Worm (Caenorhabditis elegans) whole organism, L2 larva: Measurements from ENCODE around the gene C33D9.10.

ENCODE experiments used
- C34F6.9 ChIP-seq: fragments of 150-350 bp; optimal IDR thresholded peaks from 2 replicates; lab custom pipeline; 2014; ENCODE audit warnings: missing biosample characterization, missing genetic modification characterization
- F13H6.1 ChIP-seq: sonication (generic microtip); optimal IDR thresholded peaks from 2 replicates; lab custom pipeline; 2016; ENCODE audit warnings: missing genetic modification characterization, missing compliant biosample characterization
- R02D3.7 ChIP-seq: fragments of 150-350 bp; optimal IDR thresholded peaks from 2 replicates; lab custom pipeline; 2014; ENCODE audit warnings: missing biosample characterization, missing genetic modification characterization
- Y55F3AM.14 ChIP-seq: fragments of 200-800 bp; sonication (Bioruptor generic); optimal IDR thresholded peaks from 2 replicates; lab custom pipeline; 2018; ENCODE audit warnings: mild to moderate bottlenecking, missing genetic modification characterization, missing compliant biosample characterization
- ZK546.5 ChIP-seq: sonication (generic microtip); optimal IDR thresholded peaks from 2 replicates; lab custom pipeline; 2017; ENCODE audit warnings: missing biosample characterization, missing genetic modification characterization
- alr-1 ChIP-seq: fragments of 150-350 bp; optimal IDR thresholded peaks from 2 replicates; lab custom pipeline; 2014; ENCODE audit warnings: missing biosample characterization, missing genetic modification characterization
- aly-2 ChIP-seq: fragments of 150-350 bp; optimal IDR thresholded peaks from 2 replicates; lab custom pipeline; 2014; ENCODE audit warnings: missing biosample characterization, missing genetic modification characterization
- ama-1 ChIP-seq: fragments of 150-350 bp; optimal IDR thresholded peaks from 2 replicates; lab custom pipeline; 2018; ENCODE audit warnings: inconsistent platforms
- blmp-1 ChIP-seq: sonication (generic microtip); optimal IDR thresholded peaks from 2 replicates; lab custom pipeline; 2017; ENCODE audit warnings: missing genetic modification characterization, mild to moderate bottlenecking, missing compliant biosample characterization, antibody characterized with exemption, moderate library complexity; ENCODE audit not compliant: insufficient read depth
- ceh-16 ChIP-seq: fragments of 150-350 bp; optimal IDR thresholded peaks from 2 replicates; lab custom pipeline; 2014; ENCODE audit warnings: missing biosample characterization, missing genetic modification characterization
- egl-27 ChIP-seq: sonication (generic microtip); optimal IDR thresholded peaks from 3 replicates; lab custom pipeline; 2017; ENCODE audit warnings: missing biosample characterization, missing genetic modification reagents, missing genetic modification characterization
- elt-1 ChIP-seq: fragments of 150-350 bp; optimal IDR thresholded peaks from 2 replicates; lab custom pipeline; 2014; ENCODE audit warnings: missing biosample characterization, missing genetic modification characterization
- gmeb-1 ChIP-seq: fragments of 150-350 bp; optimal IDR thresholded peaks from 2 replicates; lab custom pipeline; 2014; ENCODE audit warnings: missing biosample characterization, missing genetic modification characterization
- lin-11 ChIP-seq: fragments of 150-350 bp; sonication (generic microtip); optimal IDR thresholded peaks from 2 replicates; lab custom pipeline; 2014; ENCODE audit warnings: missing biosample characterization, missing genetic modification characterization, inconsistent platforms, mixed read lengths
- lin-13 ChIP-seq: fragments of 150-350 bp; optimal IDR thresholded peaks from 2 replicates; lab custom pipeline; 2014; ENCODE audit warnings: missing biosample characterization, missing genetic modification reagents, missing genetic modification characterization
- lsy-2 ChIP-seq, 2 experiments: fragments of 150-350 bp in 1 of 2; sonication (generic microtip) in 1 of 2; optimal IDR thresholded peaks; 2 replicates each; lab custom pipeline; 2014 to 2017; ENCODE audit warnings: missing biosample characterization in 2 of 2, missing genetic modification characterization in 2 of 2
- mab-5 ChIP-seq: fragments of 150-350 bp; optimal IDR thresholded peaks from 2 replicates; lab custom pipeline; 2014; ENCODE audit warnings: missing biosample characterization, missing genetic modification characterization
- mbf-1 ChIP-seq: sonication (generic microtip); optimal IDR thresholded peaks from 2 replicates; lab custom pipeline; 2017; ENCODE audit warnings: missing biosample characterization, missing genetic modification characterization
- mdl-1 ChIP-seq, 2 experiments: fragments of 150-350 bp in 1 of 2; sonication (generic microtip) in 1 of 2; optimal IDR thresholded peaks; 2 replicates each; lab custom pipeline; 2017; ENCODE audit warnings: missing biosample characterization in 2 of 2, missing genetic modification characterization in 2 of 2
- nhr-10 ChIP-seq: sonication (generic microtip); optimal IDR thresholded peaks from 2 replicates; lab custom pipeline; 2017; ENCODE audit warnings: missing biosample characterization, missing genetic modification characterization
- nhr-12 ChIP-seq: fragments of 150-350 bp; optimal IDR thresholded peaks from 2 replicates; lab custom pipeline; 2014; ENCODE audit warnings: missing biosample characterization, missing genetic modification characterization
- nhr-129 ChIP-seq: fragments of 150-350 bp; optimal IDR thresholded peaks from 2 replicates; lab custom pipeline; 2014; ENCODE audit warnings: missing biosample characterization, missing genetic modification characterization
- nhr-23 ChIP-seq: fragments of 150-350 bp; optimal IDR thresholded peaks from 2 replicates; lab custom pipeline; 2014; ENCODE audit warnings: missing biosample characterization, missing genetic modification reagents, missing genetic modification characterization
- nhr-237 ChIP-seq: fragments of 150-350 bp; optimal IDR thresholded peaks from 2 replicates; lab custom pipeline; 2014; ENCODE audit warnings: missing biosample characterization, missing genetic modification characterization
- nhr-25 ChIP-seq: fragments of 150-350 bp; sonication (generic microtip); optimal IDR thresholded peaks from 3 replicates; lab custom pipeline; 2014; ENCODE audit warnings: missing biosample characterization, missing genetic modification characterization
- nhr-6 ChIP-seq: fragments of 150-350 bp; optimal IDR thresholded peaks from 2 replicates; lab custom pipeline; 2014; ENCODE audit warnings: missing biosample characterization, missing genetic modification characterization
- nhr-77 ChIP-seq: fragments of 150-350 bp; optimal IDR thresholded peaks from 2 replicates; lab custom pipeline; 2014; ENCODE audit warnings: missing biosample characterization, missing genetic modification characterization
- peb-1 ChIP-seq: fragments of 150-350 bp; optimal IDR thresholded peaks from 2 replicates; lab custom pipeline; 2014; ENCODE audit warnings: missing biosample characterization, missing genetic modification characterization
- sem-4 ChIP-seq: fragments of 150-350 bp; optimal IDR thresholded peaks from 2 replicates; lab custom pipeline; 2014; ENCODE audit warnings: missing biosample characterization, missing genetic modification reagents, missing genetic modification characterization
- skn-1 ChIP-seq: sonication (generic microtip); optimal IDR thresholded peaks from 2 replicates; lab custom pipeline; 2017; ENCODE audit warnings: missing biosample characterization, missing genetic modification characterization
- snpc-4 ChIP-seq: fragments of 150-350 bp; optimal IDR thresholded peaks from 2 replicates; lab custom pipeline; 2014; ENCODE audit warnings: missing biosample characterization, missing genetic modification characterization
- unc-55 ChIP-seq: fragments of 150-350 bp; sonication (generic microtip); optimal IDR thresholded peaks from 3 replicates; lab custom pipeline; 2014; ENCODE audit warnings: missing biosample characterization, missing genetic modification reagents, missing genetic modification characterization
- unc-62 ChIP-seq: fragments of 150-350 bp; optimal IDR thresholded peaks from 2 replicates; lab custom pipeline; 2014; ENCODE audit warnings: missing biosample characterization, missing genetic modification reagents, missing genetic modification characterization
- zag-1 ChIP-seq: fragments of 150-350 bp; optimal IDR thresholded peaks from 2 replicates; lab custom pipeline; 2014; ENCODE audit warnings: missing biosample characterization, missing genetic modification characterization

Gene C33D9.10

DNA sequence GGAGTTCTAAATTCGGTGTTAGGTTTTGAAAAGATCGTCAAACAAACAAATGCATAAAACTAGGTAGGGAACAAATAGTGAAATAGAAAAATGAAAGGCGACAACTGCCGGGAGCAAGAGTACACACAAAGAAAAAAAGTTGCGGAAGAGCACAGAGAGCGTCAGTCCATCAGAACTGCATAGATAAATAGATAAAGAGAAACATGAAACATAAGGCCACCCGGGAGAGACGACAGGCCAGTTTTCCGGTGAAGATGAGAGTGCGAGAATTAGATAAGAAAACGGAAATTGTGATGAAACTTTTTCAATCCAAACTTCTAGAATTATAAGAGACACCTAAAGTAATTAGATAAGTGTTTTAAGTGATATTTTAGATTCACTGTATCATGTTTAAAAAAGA lies 30.2 kb downstream of the C33D9.10 start (continued):
- TF ChIP-seq nhr-12 (tag; lab: Kevin White, UChicago) (no peak), nhr-6 (tag; lab: Kevin White, UChicago) (no peak), gmeb-1 (tag; lab: Kevin White, UChicago) (no peak), nhr-23 (tag; lab: Kevin White, UChicago) (no peak), snpc-4 (tag; lab: Kevin White, UChicago) (no peak), unc-62 (no peak), mbf-1 (no peak), skn-1 (tag; lab: Kevin White, UChicago) (no peak), ZK546.5 (tag; lab: Kevin White, UChicago) (no peak), Y55F3AM.14 (GFP tag; lab: Kevin White, UChicago) (no peak), unc-55 (GFP tag; lab: Kevin White, UChicago) (peak; percentile 12), lin-11 (tag; lab: Kevin White, UChicago) (no peak), C34F6.9 (tag; lab: Kevin White, UChicago) (peak; percentile 7), nhr-129 (tag; lab: Kevin White, UChicago) (peak; percentile 26), nhr-25 (tag; lab: Kevin White, UChicago) (no peak), F13H6.1 (tag; lab: Kevin White, UChicago) (peak; percentile 64), nhr-77 (tag; lab: Kevin White, UChicago) (no peak), ama-1 (lab: Kevin White, UChicago) (no peak), nhr-10 (no peak), blmp-1 (tag; lab: Kevin White, UChicago) (no peak), R02D3.7 (tag; lab: Kevin White, UChicago) (no peak), elt-1 (tag; lab: Kevin White, UChicago) (no peak), mdl-1 (tag; optimal IDR thresholded peaks at IDR 0.05; lab: Kevin White, UChicago) (no peak), aly-2 (tag; lab: Kevin White, UChicago) (no peak)

DNA sequence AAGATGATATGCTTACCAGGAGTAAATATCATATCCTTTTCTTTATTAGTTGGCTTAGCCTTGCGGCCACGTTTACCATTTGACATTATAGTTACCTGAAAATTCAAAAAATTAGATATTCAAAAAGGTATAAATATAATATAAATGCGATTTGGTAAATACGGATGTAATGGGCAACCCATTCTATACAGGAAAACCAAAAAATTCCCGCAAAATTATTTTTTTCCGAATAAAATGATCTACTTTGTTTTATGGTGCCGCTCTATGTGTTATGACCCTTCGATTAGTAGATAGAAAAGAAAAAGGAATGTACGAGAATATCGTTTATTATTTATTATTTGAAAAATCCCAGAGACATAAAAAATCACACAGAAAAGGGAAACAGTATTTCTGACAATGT lies 33.2 kb downstream of the C33D9.10 start, which contains the start of gene elli-1:
TSS of gene elli-1 (minus strand) at position 101 of the 400 bp plus-strand sequence.
- TF ChIP-seq F13H6.1 (tag; lab: Kevin White, UChicago) = no peak
- TF ChIP-seq blmp-1 (tag; lab: Kevin White, UChicago) = no peak
- no peak for TF ChIP-seq ZK546.5 (tag; lab: Kevin White, UChicago)
- TF ChIP-seq zag-1 = no peak
- no peak for TF ChIP-seq ceh-16 (tag; lab: Kevin White, UChicago)
- TF ChIP-seq mbf-1 = no peak
- no peak for TF ChIP-seq lin-13 (GFP tag; lab: Kevin White, UChicago)
- no peak for TF ChIP-seq nhr-237 (tag; lab: Kevin White, UChicago)
- no peak for TF ChIP-seq lsy-2 (tag; optimal IDR thresholded peaks at IDR 0.05; lab: Kevin White, UChicago)
- TF ChIP-seq R02D3.7 (tag; lab: Kevin White, UChicago) = no peak
- no peak for TF ChIP-seq unc-62

DNA sequence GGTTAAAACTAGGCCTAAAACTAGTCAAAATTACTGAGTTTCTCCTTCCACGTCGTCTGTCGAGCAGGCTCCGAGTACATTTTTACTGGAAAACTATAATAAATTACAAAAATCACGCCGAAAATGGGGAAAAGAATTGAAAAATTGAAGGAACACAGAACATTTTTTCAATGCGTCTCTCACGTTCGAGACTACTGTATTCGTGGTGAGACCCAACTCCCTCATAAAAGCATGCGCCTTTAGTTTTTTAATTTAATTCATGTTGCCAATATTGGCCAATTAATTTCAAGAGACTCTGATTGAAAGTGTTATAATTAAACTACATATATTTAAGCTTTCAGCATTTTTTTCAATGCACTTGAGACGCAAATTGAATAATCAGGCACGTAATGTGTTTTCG lies 33.8 kb downstream of the C33D9.10 start:
- TF ChIP-seq nhr-129 (tag; lab: Kevin White, UChicago) = no peak
- no peak for TF ChIP-seq nhr-10
- TF ChIP-seq Y55F3AM.14 (GFP tag; lab: Kevin White, UChicago) = no peak
- no peak for TF ChIP-seq unc-62
- no peak for TF ChIP-seq R02D3.7 (tag; lab: Kevin White, UChicago)
- TF ChIP-seq skn-1 (tag; lab: Kevin White, UChicago) = no peak

DNA sequence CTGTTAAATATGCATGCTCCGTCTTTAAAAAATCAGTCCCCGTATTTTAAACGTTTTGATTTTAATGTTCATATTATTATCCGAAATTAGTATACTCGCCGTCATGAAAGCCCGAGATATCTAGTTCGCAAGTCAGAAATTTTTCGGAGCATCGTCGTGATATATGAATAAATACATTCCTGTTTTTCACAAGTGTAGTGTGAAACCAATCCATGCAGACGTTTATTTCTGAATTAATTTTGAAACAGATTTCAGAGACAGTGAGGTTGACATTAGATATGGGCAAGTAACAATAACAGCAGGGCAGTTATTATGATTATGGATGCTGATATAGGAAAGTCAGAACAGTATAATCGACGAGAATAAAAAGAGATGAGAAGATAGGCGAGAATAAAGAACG lies 35.5 kb downstream of the C33D9.10 start:
- TF ChIP-seq nhr-25 (tag; lab: Kevin White, UChicago) = no peak
- TF ChIP-seq alr-1 = no peak
- TF ChIP-seq nhr-6 (tag; lab: Kevin White, UChicago) = no peak
- no peak for TF ChIP-seq blmp-1 (tag; lab: Kevin White, UChicago)

DNA sequence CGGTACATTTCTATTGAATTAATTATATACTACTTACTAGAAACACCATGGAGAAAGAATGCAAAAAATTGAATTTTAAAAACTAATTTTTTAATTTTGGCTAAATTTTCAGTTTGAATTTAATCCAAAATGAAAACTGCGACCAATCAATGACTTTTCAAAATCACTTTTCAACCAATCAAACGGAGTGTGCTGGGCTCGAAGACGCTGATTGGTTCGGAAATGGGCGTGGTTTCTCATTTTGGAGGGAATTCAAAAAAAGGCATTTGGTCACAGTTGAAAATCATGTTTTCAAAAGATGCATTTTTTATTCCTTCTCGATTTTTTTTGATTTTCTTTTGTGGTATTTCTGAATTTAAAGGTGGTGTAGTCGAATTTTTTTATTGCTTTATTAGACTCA lies 39.0 kb downstream of the C33D9.10 start:
- no peak for TF ChIP-seq mdl-1 (tag; optimal IDR thresholded peaks at IDR 0.05; lab: Kevin White, UChicago)
- no peak for TF ChIP-seq nhr-129 (tag; lab: Kevin White, UChicago)
- no peak for TF ChIP-seq skn-1 (tag; lab: Kevin White, UChicago)
- TF ChIP-seq mab-5 = no peak
- TF ChIP-seq peb-1 (tag; lab: Kevin White, UChicago) = no peak
- no peak for TF ChIP-seq sem-4 (tag; lab: Kevin White, UChicago)
- no peak for TF ChIP-seq nhr-237 (tag; lab: Kevin White, UChicago)
- TF ChIP-seq nhr-25 (tag; lab: Kevin White, UChicago) = no peak
- no peak for TF ChIP-seq egl-27 (tag; lab: Kevin White, UChicago)
